Fruit fly (Drosophila melanogaster): Measurements from ENCODE around the gene RagA-B.

The RagA-B gene

dm6 chr3R:8963756-8964342 is 20.3 kb downstream of the RagA-B start (continued):
- TF ChIP-seq HLH54F (GFP tag; optimal IDR thresholded peaks at IDR 0.05) = no peak
- no peak for TF ChIP-seq abd-A (tag; optimal IDR thresholded peaks at IDR 0.05)
- TF ChIP-seq lmd (GFP tag; IDR thresholded peaks at IDR 0.05) = 0 out of 2 replicates have a peak, but pooled peaks have one; percentile 17
- no peak for TF ChIP-seq E2f2 (GFP tag; IDR thresholded peaks at IDR 0.05)
- TF ChIP-seq HLH3B (GFP tag; IDR thresholded peaks at IDR 0.05) = peak; percentile 65
- TF ChIP-seq CG1603 (tag; optimal IDR thresholded peaks at IDR 0.05) = peak; percentile 64
- no peak for TF ChIP-seq CG12769 (tag; optimal IDR thresholded peaks at IDR 0.05)
- no peak for TF ChIP-seq sqz (GFP tag; optimal IDR thresholded peaks at IDR 0.05)
- peak; percentile 20; the same call in 1 of the 2 replicates for TF ChIP-seq Ada2b (GFP tag; IDR thresholded peaks at IDR 0.05)
- TF ChIP-seq Dip2 (GFP tag; IDR thresholded peaks at IDR 0.05) = no peak
- TF ChIP-seq aop (GFP tag; IDR thresholded peaks at IDR 0.05) = no peak
- TF ChIP-seq chn (GFP tag; optimal IDR thresholded peaks at IDR 0.05) = no peak
- TF ChIP-seq CG17385 (GFP tag; optimal IDR thresholded peaks at IDR 0.05) = peak; percentile 39
- no peak for TF ChIP-seq so (GFP tag; IDR thresholded peaks at IDR 0.05)
- no peak for TF ChIP-seq D (optimal IDR thresholded peaks at IDR 0.05)
- no peak for TF ChIP-seq D (GFP tag; optimal IDR thresholded peaks at IDR 0.05)
- no peak for TF ChIP-seq CG12659 (GFP tag; optimal IDR thresholded peaks at IDR 0.05)
- TF ChIP-seq scrt (GFP tag; optimal IDR thresholded peaks at IDR 0.05) = no peak
- TF ChIP-seq luna (GFP tag; optimal IDR thresholded peaks at IDR 0.05) = no peak
- no peak for TF ChIP-seq CG32767 (GFP tag; IDR thresholded peaks at IDR 0.05)
- no peak for TF ChIP-seq CG6854 (GFP tag; optimal IDR thresholded peaks at IDR 0.05)
- no peak for TF ChIP-seq nom (GFP tag; optimal IDR thresholded peaks at IDR 0.05)
- no peak for TF ChIP-seq Scr (GFP tag; IDR thresholded peaks at IDR 0.05; ENCODE audit: partially characterized antibody)
- no peak for TF ChIP-seq CG11085 (GFP tag; IDR thresholded peaks at IDR 0.05)
- TF ChIP-seq nerfin-2 (GFP tag; IDR thresholded peaks at IDR 0.05; ENCODE audit: partially characterized antibody) = no peak
- no peak for TF ChIP-seq hth (optimal IDR thresholded peaks at IDR 0.05)
- no peak for TF ChIP-seq NK7.1 (GFP tag; optimal IDR thresholded peaks at IDR 0.05)
- TF ChIP-seq CG4854 (GFP tag; optimal IDR thresholded peaks at IDR 0.05) = no peak
- no peak for TF ChIP-seq CG8944 (GFP tag; optimal IDR thresholded peaks at IDR 0.05)
- no peak for TF ChIP-seq CG1602 (GFP tag; optimal IDR thresholded peaks at IDR 0.05)
- no peak for TF ChIP-seq Rfx (GFP tag; IDR thresholded peaks at IDR 0.05)
- no peak for TF ChIP-seq Bteb2 (GFP tag; optimal IDR thresholded peaks at IDR 0.05)
- TF ChIP-seq danr (GFP tag; IDR thresholded peaks at IDR 0.05) = no peak
- TF ChIP-seq NC2β (GFP tag; optimal IDR thresholded peaks at IDR 0.05) = no peak
- TF ChIP-seq CG3163 (GFP tag; optimal IDR thresholded peaks at IDR 0.05) = no peak
- TF ChIP-seq Doc3 (GFP tag; IDR thresholded peaks at IDR 0.05; ENCODE audit: partially characterized antibody) = no peak
- no peak for TF ChIP-seq toy (GFP tag; IDR thresholded peaks at IDR 0.05)
- TF ChIP-seq CG14441 (GFP tag; IDR thresholded peaks at IDR 0.05) = 0 out of 2 replicates have a peak, but pooled peaks have one; percentile 22
- TF ChIP-seq CG18262 (tag; optimal IDR thresholded peaks at IDR 0.05) = peak; percentile 60
- no peak for TF ChIP-seq Fer3 (tag; optimal IDR thresholded peaks at IDR 0.05)
- TF ChIP-seq CG4282 (GFP tag; optimal IDR thresholded peaks at IDR 0.05) = no peak
- TF ChIP-seq MBD-R2 (GFP tag; IDR thresholded peaks at IDR 0.05) = no peak
- 0 out of 3 replicates have a peak, but pooled peaks have one; percentile 35 for TF ChIP-seq otp (GFP tag; IDR thresholded peaks at IDR 0.05)
- TF ChIP-seq ranshi (GFP tag; IDR thresholded peaks at IDR 0.05) = no peak
- TF ChIP-seq CG7839 (tag; optimal IDR thresholded peaks at IDR 0.05) = peak; percentile 48
- no peak for TF ChIP-seq CG17802 (tag; optimal IDR thresholded peaks at IDR 0.05)
- peak; percentile 49 for TF ChIP-seq nmo (GFP tag; optimal IDR thresholded peaks at IDR 0.05)
- no peak for TF ChIP-seq B-H1 (GFP tag; IDR thresholded peaks at IDR 0.05)
- no peak for TF ChIP-seq C15 (GFP tag; IDR thresholded peaks at IDR 0.05)
- TF ChIP-seq Asciz (GFP tag; optimal IDR thresholded peaks at IDR 0.05) = peak; percentile 51
- TF ChIP-seq CG11560 (tag; IDR thresholded peaks at IDR 0.05) = no peak
